Fruit fly (Drosophila melanogaster): Measurements from ENCODE around the gene CG43291.

CG43291 gene

DNA sequence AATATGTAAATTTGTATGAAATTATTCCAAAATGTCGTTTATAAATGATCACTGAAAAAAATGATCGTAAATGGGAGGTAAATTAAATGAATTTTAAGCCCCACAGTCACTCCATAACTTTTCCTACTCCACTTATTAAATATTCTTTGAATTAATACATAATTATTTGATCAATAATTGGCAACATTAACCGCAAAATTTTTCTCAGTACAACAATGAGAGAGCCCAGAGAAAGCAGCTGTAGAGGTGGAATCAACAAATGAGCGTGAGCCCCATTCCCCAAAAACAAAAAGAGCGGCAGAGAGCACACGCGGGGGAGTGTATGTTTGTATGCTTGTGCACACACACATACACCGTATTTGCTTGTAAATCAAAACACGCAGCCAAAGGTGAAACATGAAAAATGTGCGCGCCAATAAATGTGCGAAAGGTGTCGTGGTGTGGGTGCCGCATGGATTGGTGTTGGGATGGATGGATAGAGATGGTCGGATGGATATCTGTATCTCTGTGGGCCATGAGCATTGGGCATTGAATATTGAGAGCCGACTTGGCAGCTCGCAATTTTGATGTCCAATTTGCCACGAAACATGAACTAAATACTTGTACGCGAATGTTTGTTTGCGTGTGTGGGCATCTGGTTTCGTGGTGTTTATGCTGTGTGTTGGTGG lies 39.4 kb upstream of the CG43291 start (continued):
- TF ChIP-seq Met (GFP tag; optimal IDR thresholded peaks at IDR 0.05) (peak; percentile 98), CG6808 (GFP tag; optimal IDR thresholded peaks at IDR 0.05) (peak; percentile 92), CG15336 (GFP tag; IDR thresholded peaks at IDR 0.05) (no peak), acj6 (GFP tag; optimal IDR thresholded peaks at IDR 0.05) (peak; percentile 98), CG10631 (GFP tag; optimal IDR thresholded peaks at IDR 0.05) (peak; percentile 98), pdm3 (GFP tag; optimal IDR thresholded peaks at IDR 0.05) (peak; percentile 98), dsx (GFP tag; optimal IDR thresholded peaks at IDR 0.05; ENCODE audit: poor library complexity, severe bottlenecking) (peak; percentile 95), CG11294 (GFP tag; IDR thresholded peaks at IDR 0.05) (no peak), Sox14 (GFP tag; optimal IDR thresholded peaks at IDR 0.05) (peak; percentile 97)

- TF ChIP-seq acj6 (GFP tag; optimal IDR thresholded peaks at IDR 0.05) (peak; percentile 81), CG34406 (GFP tag; optimal IDR thresholded peaks at IDR 0.05) (peak; percentile 77), Hr38 (GFP tag; optimal IDR thresholded peaks at IDR 0.05) (no peak), CG1621 (tag; optimal IDR thresholded peaks at IDR 0.05) (no peak), fd59A (GFP tag; optimal IDR thresholded peaks at IDR 0.05) (peak; percentile 41), Met (GFP tag; optimal IDR thresholded peaks at IDR 0.05) (peak; percentile 84), Eip93F (GFP tag; optimal IDR thresholded peaks at IDR 0.05) (no peak), Blimp-1 (GFP tag; optimal IDR thresholded peaks at IDR 0.05) (no peak), CG4318 (GFP tag; optimal IDR thresholded peaks at IDR 0.05) (peak; percentile 88), CG6163 (GFP tag; IDR thresholded peaks at IDR 0.05) (no peak), CG11294 (GFP tag; IDR thresholded peaks at IDR 0.05) (no peak), CG9139 (GFP tag; optimal IDR thresholded peaks at IDR 0.05) (no peak), Sox15 (GFP tag; optimal IDR thresholded peaks at IDR 0.05) (peak; percentile 80), Smox (GFP tag; optimal IDR thresholded peaks at IDR 0.05) (peak; percentile 87), Ets21C (GFP tag; optimal IDR thresholded peaks at IDR 0.05) (peak; percentile 74), cyc (GFP tag; optimal IDR thresholded peaks at IDR 0.05) (peak; percentile 73), dsx (GFP tag; optimal IDR thresholded peaks at IDR 0.05; ENCODE audit: poor library complexity, severe bottlenecking) (no peak), Sox102F (GFP tag; optimal IDR thresholded peaks at IDR 0.05) (peak; percentile 84), lz (GFP tag; optimal IDR thresholded peaks at IDR 0.05) (peak; percentile 83), CG10631 (GFP tag; optimal IDR thresholded peaks at IDR 0.05) (peak; percentile 71), fkh (GFP tag; optimal IDR thresholded peaks at IDR 0.05) (no peak), fd85E (GFP tag; optimal IDR thresholded peaks at IDR 0.05) (no peak), CG31627 (GFP tag; optimal IDR thresholded peaks at IDR 0.05) (peak; percentile 88), Ets96B (tag; optimal IDR thresholded peaks at IDR 0.05) (peak; percentile 35), esn (GFP tag; optimal IDR thresholded peaks at IDR 0.05) (peak; percentile 87), CG6808 (GFP tag; optimal IDR thresholded peaks at IDR 0.05) (no peak), CG15336 (GFP tag; IDR thresholded peaks at IDR 0.05) (no peak), pdm3 (GFP tag; optimal IDR thresholded peaks at IDR 0.05) (peak; percentile 85), OdsH (GFP tag; optimal IDR thresholded peaks at IDR 0.05) (peak; percentile 86), CG6792 (GFP tag; optimal IDR thresholded peaks at IDR 0.05) (peak; percentile 54), ss (GFP tag; optimal IDR thresholded peaks at IDR 0.05) (peak in 1 of 2 experiments; percentile 58), svp (GFP tag) (peak; percentile 84), Lpt (GFP tag; optimal IDR thresholded peaks at IDR 0.05) (no peak), CG11762 (GFP tag; optimal IDR thresholded peaks at IDR 0.05; ENCODE audit: insufficient read depth) (peak; percentile 67), CG6276 (GFP tag; optimal IDR thresholded peaks at IDR 0.05) (peak; percentile 79), CG10669 (GFP tag; optimal IDR thresholded peaks at IDR 0.05) (peak; percentile 38), net (GFP tag; optimal IDR thresholded peaks at IDR 0.05) (peak; percentile 76), CG3919 (GFP tag; optimal IDR thresholded peaks at IDR 0.05) (peak; percentile 53), eg (GFP tag; IDR thresholded peaks at IDR 0.05) (no peak), CG7368 (GFP tag; optimal IDR thresholded peaks at IDR 0.05) (peak; percentile 39), Sox14 (GFP tag; optimal IDR thresholded peaks at IDR 0.05) (peak; percentile 86), salr (GFP tag; optimal IDR thresholded peaks at IDR 0.05) (peak; percentile 33 to 75), Eip75B (GFP tag; optimal IDR thresholded peaks at IDR 0.05) (peak; percentile 57), CG3032 (tag; optimal IDR thresholded peaks at IDR 0.05) (peak; percentile 41), Gug (GFP tag; IDR thresholded peaks at IDR 0.05) (no peak), CG6854 (GFP tag; optimal IDR thresholded peaks at IDR 0.05) (no peak)
These were observed 38.7 kb upstream of the CG43291 start for dm6 chr3R:14283042-14283626.
